Fruit fly (Drosophila melanogaster) whole organism: ENCODE measurements around the gene CG43736.

ENCODE experiments used
- CG8478 ChIP-seq: fragments of >200 bp; optimal IDR thresholded peaks from 2 replicates; lab custom pipeline; 2018; ENCODE audit warnings: inconsistent platforms
- Dll ChIP-seq: fragments of >200 bp; optimal IDR thresholded peaks from 2 replicates; lab custom pipeline; 2017
- EcR ChIP-seq, 2 experiments: fragments of >200 bp; optimal IDR thresholded peaks; 2 replicates each; lab custom pipeline; 2017; ENCODE audit warnings: missing biosample characterization in 2 of 2, missing genetic modification characterization in 2 of 2, missing genetic modification reagents in 2 of 2
- pan ChIP-seq: fragments of >200 bp; optimal IDR thresholded peaks from 2 replicates; lab custom pipeline; 2017
- psq ChIP-seq: fragments of >200 bp; optimal IDR thresholded peaks from 2 replicates; lab custom pipeline; 2017
- usp ChIP-seq: fragments of >200 bp; optimal IDR thresholded peaks from 2 replicates; lab custom pipeline; 2017; ENCODE audit warnings: missing biosample characterization, missing genetic modification characterization, mixed read lengths

dm6 chrX:6843841-6844440 lies 19.7 kb upstream of the CG43736 start, which contains the start of the genes CG14435 and Tmf:
- TF ChIP-seq CG8478 (lab: Kevin White, UChicago): no peak
- TF ChIP-seq psq (lab: Kevin White, UChicago): no peak
- no peak for TF ChIP-seq EcR (GFP tag; optimal IDR thresholded peaks at IDR 0.05; lab: Kevin White, UChicago)
- no peak for TF ChIP-seq usp (GFP tag; lab: Kevin White, UChicago)
- no peak for TF ChIP-seq pan
- no peak for TF ChIP-seq Dll (lab: Kevin White, UChicago)
